Fruit fly (Drosophila melanogaster): ENCODE results near the gene Dhc64C.

DNA sequence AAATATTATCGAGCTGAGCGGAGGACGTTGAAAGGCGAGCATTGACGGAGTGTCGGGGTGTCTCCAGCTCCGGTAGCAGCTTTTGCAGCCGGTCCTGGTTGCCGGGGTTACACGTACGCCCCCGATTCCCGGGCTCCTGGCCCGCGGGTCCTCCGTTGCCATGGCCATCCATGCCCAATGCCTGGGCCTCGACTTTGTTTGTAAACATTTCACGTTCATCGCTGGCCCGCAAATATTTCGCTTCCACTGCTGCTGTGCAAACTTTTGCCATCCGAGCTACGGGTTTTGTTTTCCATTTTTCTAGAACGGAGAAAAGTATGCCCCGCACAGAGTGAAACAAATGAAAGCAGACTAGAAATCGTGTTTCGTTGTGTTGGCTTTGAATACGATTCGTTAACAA, 35.5 kb upstream of the Dhc64C start, which contains the start of gene Dnah3:
- TF ChIP-seq psq (GFP tag; optimal IDR thresholded peaks at IDR 0.05), result no peak
- no peak for TF ChIP-seq h (GFP tag; optimal IDR thresholded peaks at IDR 0.05)
- TF ChIP-seq woc (GFP tag; optimal IDR thresholded peaks at IDR 0.05), result no peak
- TF ChIP-seq brk (GFP tag; optimal IDR thresholded peaks at IDR 0.05), result no peak
- TF ChIP-seq rgr (GFP tag; optimal IDR thresholded peaks at IDR 0.05), result no peak
- TF ChIP-seq fru (GFP tag; optimal IDR thresholded peaks at IDR 0.05), result no peak
- no peak for TF ChIP-seq Myc (optimal IDR thresholded peaks at IDR 0.05)
- TF ChIP-seq Mio (GFP tag; optimal IDR thresholded peaks at IDR 0.05), result no peak
